Worm (Caenorhabditis elegans): Measurements from ENCODE around the gene C07B5.8.

DNA sequence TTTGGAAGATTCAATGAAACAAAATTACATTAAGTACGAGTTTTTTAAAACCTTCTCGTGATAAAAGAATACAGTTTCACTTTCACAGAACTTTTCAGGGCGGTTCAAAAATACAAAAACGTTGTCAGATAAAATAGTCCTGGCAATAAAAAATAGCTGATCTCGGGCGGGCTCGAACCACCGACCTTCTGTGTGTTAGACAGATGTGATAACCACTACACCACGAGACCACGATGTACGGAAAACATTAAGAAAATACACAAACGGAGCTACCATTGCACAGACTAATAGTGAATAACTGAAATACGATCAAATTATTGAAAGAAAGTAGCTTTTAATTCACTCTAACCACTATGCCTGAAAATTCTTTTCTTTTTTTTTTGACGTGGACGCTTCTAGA lies 24.4 kb upstream of the C07B5.8 start:
- TF ChIP-seq tbx-37 (GFP tag; conservative IDR thresholded peaks at IDR 0.05) (no peak), ama-1 (optimal IDR thresholded peaks at IDR 0.05) (no peak), scrt-1 (GFP tag; IDR thresholded peaks at IDR 0.05) (no peak), ets-7 (tag; optimal IDR thresholded peaks at IDR 0.05) (no peak), tra-4 (tag; optimal IDR thresholded peaks at IDR 0.05) (no peak), ceh-36 (tag; optimal IDR thresholded peaks at IDR 0.05) (no peak), F13C5.2 (tag; optimal IDR thresholded peaks at IDR 0.05) (no peak), hnd-1 (tag; optimal IDR thresholded peaks at IDR 0.05) (no peak)

All from whole organism, early embryonic.